Worm (Caenorhabditis elegans) whole organism, early embryonic: ENCODE results near the gene math-15.
"Not testable (repeated sequence)": the region's sequence is repeated elsewhere in the genome, so short reads cannot be mapped to it uniquely, and the experiment has no call there.

Source experiments
- B0310.2 ChIP-seq: sonication (generic microtip); optimal IDR thresholded peaks from 2 replicates; lab custom pipeline; 2016; ENCODE audit warnings: mild to moderate bottlenecking, missing genetic modification characterization, missing compliant biosample characterization
- F13C5.2 ChIP-seq: sonication (generic microtip); optimal IDR thresholded peaks from 2 replicates; lab custom pipeline; 2017; ENCODE audit warnings: mild to moderate bottlenecking, missing genetic modification characterization, inconsistent platforms, missing compliant biosample characterization
- aly-1 ChIP-seq: sonication (generic microtip); optimal IDR thresholded peaks from 2 replicates; lab custom pipeline; 2016; ENCODE audit warnings: missing genetic modification characterization, missing compliant biosample characterization
- ama-1 ChIP-seq: fragments of 150-350 bp; optimal IDR thresholded peaks from 2 replicates; lab custom pipeline; 2014
- ceh-13 ChIP-seq: fragments of 200-800 bp; sonication (Bioruptor generic); optimal IDR thresholded peaks from 2 replicates; lab custom pipeline; 2018; ENCODE audit warnings: mild to moderate bottlenecking, missing genetic modification characterization, missing compliant biosample characterization
- ceh-36 ChIP-seq: sonication (generic microtip); optimal IDR thresholded peaks from 2 replicates; lab custom pipeline; 2016; ENCODE audit warnings: missing genetic modification characterization, inconsistent platforms, missing compliant biosample characterization
- ets-7 ChIP-seq: sonication (generic microtip); optimal IDR thresholded peaks from 2 replicates; lab custom pipeline; 2016; ENCODE audit warnings: missing genotype, missing genetic modification characterization, missing compliant biosample characterization
- flt-1 ChIP-seq: fragments of 200-800 bp; sonication (Bioruptor generic); IDR thresholded peaks from 2 replicates; pipeline ENCODE4 v1.3.6; 2022; ENCODE audit warnings: missing genetic modification characterization, missing compliant biosample characterization
- hmbx-1 ChIP-seq: sonication (generic microtip); optimal IDR thresholded peaks from 2 replicates; lab custom pipeline; 2016; ENCODE audit warnings: mild to moderate bottlenecking, missing genetic modification characterization, missing compliant biosample characterization
- hmg-4 ChIP-seq: fragments of 200-800 bp; sonication (Bioruptor generic); optimal IDR thresholded peaks from 2 replicates; lab custom pipeline; 2018; ENCODE audit warnings: mild to moderate bottlenecking, missing genetic modification characterization, missing compliant biosample characterization
- hnd-1 ChIP-seq: sonication (generic microtip); optimal IDR thresholded peaks from 2 replicates; lab custom pipeline; 2016; ENCODE audit warnings: missing genetic modification characterization, missing compliant biosample characterization
- pes-1 ChIP-seq: fragments of 200-800 bp; sonication (Bioruptor generic); IDR thresholded peaks from 2 replicates; pipeline ENCODE4 v1.3.6; 2022; ENCODE audit warnings: missing genetic modification reagents, missing genetic modification characterization, missing compliant biosample characterization
- scrt-1 ChIP-seq: fragments of 200-800 bp; sonication (Bioruptor generic); IDR thresholded peaks from 2 replicates; pipeline ENCODE4 v1.3.6; 2022; ENCODE audit warnings: missing genetic modification characterization, missing compliant biosample characterization
- sea-1 ChIP-seq: fragments of 200-800 bp; sonication (Bioruptor generic); conservative IDR thresholded peaks from 2 replicates; pipeline ENCODE4 v1.3.6; 2022; ENCODE audit warnings: missing genetic modification characterization, missing compliant biosample characterization
- tbx-11 ChIP-seq: fragments of 200-800 bp; sonication (Bioruptor generic); IDR thresholded peaks from 2 replicates; pipeline ENCODE4 v1.3.6; 2022; ENCODE audit warnings: missing genetic modification characterization, missing compliant biosample characterization
- tbx-37 ChIP-seq: fragments of 200-800 bp; sonication (Bioruptor generic); conservative IDR thresholded peaks from 2 replicates; pipeline ENCODE4 v1.3.6; 2022; ENCODE audit warnings: missing genetic modification reagents, missing genetic modification characterization, missing compliant biosample characterization
- tra-4 ChIP-seq: sonication (generic microtip); optimal IDR thresholded peaks from 2 replicates; lab custom pipeline; 2017; ENCODE audit warnings: missing genetic modification characterization, missing compliant biosample characterization

Gene math-15

ce11 chrII:1865683-1866431 is at the start of gene math-15:
Gene math-15, plus strand, starts transcription at chrII:1866381.
- no peak for TF ChIP-seq flt-1

ce11 chrII:1818300-1818699 is 47.9 kb upstream of the math-15 start, which contains the start of gene fbxb-10:
Gene fbxb-10, minus strand, starts transcription at chrII:1818400.
- TF ChIP-seq scrt-1 (GFP tag; lab: Robert Waterston, UW), result no peak
- no peak for TF ChIP-seq sea-1 (GFP tag; lab: Robert Waterston, UW)
- TF ChIP-seq hmbx-1, result no peak
- no peak for TF ChIP-seq ets-7
- no peak for TF ChIP-seq aly-1
- no peak for TF ChIP-seq ceh-13 (GFP tag; lab: Kevin White, UChicago)
- no peak for TF ChIP-seq tra-4 (tag; lab: Kevin White, UChicago)
- no peak for TF ChIP-seq tbx-11
- TF ChIP-seq flt-1, result no peak
- no peak for TF ChIP-seq F13C5.2 (tag; lab: Kevin White, UChicago)
- no peak for TF ChIP-seq hnd-1 (tag; lab: Kevin White, UChicago)
- no peak for TF ChIP-seq B0310.2 (tag; lab: Kevin White, UChicago)
- TF ChIP-seq ama-1 (lab: Kevin White, UChicago), result no peak
- TF ChIP-seq tbx-37, result no peak

DNA sequence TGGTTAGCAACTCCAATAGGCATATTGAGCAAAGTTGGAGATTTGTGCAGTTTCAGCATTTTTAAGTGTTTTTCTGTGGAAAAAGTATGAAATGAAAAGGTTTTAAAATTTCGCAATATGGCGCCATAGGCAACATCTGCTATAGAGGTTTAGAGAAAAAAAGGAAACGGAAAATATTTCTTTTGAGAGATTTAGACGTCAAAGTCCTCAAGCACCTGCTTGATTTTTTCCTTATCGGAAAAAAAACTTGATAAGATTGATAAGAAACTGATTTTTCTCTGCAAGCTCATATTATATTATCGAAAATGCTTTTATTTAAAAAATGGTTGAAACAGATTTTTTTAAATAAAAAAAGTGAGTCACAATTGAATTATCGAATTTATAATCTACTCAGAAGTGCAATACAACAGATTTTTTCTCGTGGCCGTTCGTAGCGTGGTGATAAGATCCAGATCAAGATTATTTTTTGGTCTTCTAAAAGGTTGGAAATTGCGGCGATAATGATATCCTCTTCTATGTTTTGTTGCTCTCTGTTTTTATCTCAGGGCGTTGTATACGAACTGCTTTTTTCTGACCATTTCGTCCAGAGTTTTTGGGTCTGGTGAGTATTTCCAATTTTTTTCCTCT is 46.1 kb upstream of the math-15 start, which contains the start of gene fbxc-19:
Gene fbxc-19, plus strand, starts transcription at position 536 of the 627 bp plus-strand sequence.
- TF ChIP-seq pes-1 (GFP tag; lab: Robert Waterston, UW) (no peak; the same call in 1 of the 2 replicates), B0310.2 (tag; lab: Kevin White, UChicago) (no peak), flt-1 (no peak), F13C5.2 (tag; lab: Kevin White, UChicago) (no peak), ets-7 (no peak), ceh-13 (GFP tag; lab: Kevin White, UChicago) (no peak), hmg-4 (GFP tag; lab: Kevin White, UChicago) (no peak), tbx-37 (no peak), ama-1 (lab: Kevin White, UChicago) (no peak), hmbx-1 (no peak), aly-1 (no peak), tbx-11 (no peak), sea-1 (GFP tag; lab: Robert Waterston, UW) (no peak), tra-4 (tag; lab: Kevin White, UChicago) (no peak), ceh-36 (no peak), hnd-1 (tag; lab: Kevin White, UChicago) (no peak), scrt-1 (GFP tag; lab: Robert Waterston, UW) (no peak)

ce11 chrII:1820774-1821173 is 45.4 kb upstream of the math-15 start, which contains the start of gene fbxa-3:
Gene fbxa-3, minus strand, starts transcription at chrII:1820874.
- TF ChIP-seq ets-7 (no peak), ceh-36 (no peak), pes-1 (GFP tag; lab: Robert Waterston, UW) (no peak), hnd-1 (tag; lab: Kevin White, UChicago) (no peak), aly-1 (no peak), B0310.2 (tag; lab: Kevin White, UChicago) (no peak), hmbx-1 (no peak), sea-1 (GFP tag; lab: Robert Waterston, UW) (no peak), scrt-1 (GFP tag; lab: Robert Waterston, UW) (no peak), tbx-37 (no peak), hmg-4 (GFP tag; lab: Kevin White, UChicago) (no peak), F13C5.2 (tag; lab: Kevin White, UChicago) (no peak), tbx-11 (no peak), tra-4 (tag; lab: Kevin White, UChicago) (no peak), ceh-13 (GFP tag; lab: Kevin White, UChicago) (no peak), flt-1 (no peak), ama-1 (lab: Kevin White, UChicago) (no peak)

DNA sequence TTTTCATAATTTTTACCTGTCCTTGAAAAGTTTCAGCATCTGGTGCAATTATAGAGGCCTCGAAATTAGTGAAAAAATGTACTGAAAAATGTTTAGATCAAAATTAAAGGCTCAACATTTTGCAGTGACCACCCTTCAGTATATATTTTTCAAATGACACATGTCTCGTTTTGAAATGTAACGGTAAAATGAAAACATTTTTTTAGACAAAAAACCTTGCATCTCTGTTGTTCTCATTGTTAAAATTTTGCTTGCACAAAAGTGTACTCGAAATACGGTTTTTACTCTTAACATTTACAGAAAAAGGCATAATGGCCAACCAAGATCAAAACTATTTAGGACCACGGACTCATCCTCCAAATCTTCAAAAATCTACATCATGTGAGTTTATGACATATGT is 41.9 kb upstream of the math-15 start, which contains the start of gene math-41:
Gene math-41, plus strand, starts transcription at position 301 of the 400 bp plus-strand sequence.
- TF ChIP-seq ceh-13 (GFP tag; lab: Kevin White, UChicago); tbx-37; hmg-4 (GFP tag; lab: Kevin White, UChicago): not testable (repeated sequence)

DNA sequence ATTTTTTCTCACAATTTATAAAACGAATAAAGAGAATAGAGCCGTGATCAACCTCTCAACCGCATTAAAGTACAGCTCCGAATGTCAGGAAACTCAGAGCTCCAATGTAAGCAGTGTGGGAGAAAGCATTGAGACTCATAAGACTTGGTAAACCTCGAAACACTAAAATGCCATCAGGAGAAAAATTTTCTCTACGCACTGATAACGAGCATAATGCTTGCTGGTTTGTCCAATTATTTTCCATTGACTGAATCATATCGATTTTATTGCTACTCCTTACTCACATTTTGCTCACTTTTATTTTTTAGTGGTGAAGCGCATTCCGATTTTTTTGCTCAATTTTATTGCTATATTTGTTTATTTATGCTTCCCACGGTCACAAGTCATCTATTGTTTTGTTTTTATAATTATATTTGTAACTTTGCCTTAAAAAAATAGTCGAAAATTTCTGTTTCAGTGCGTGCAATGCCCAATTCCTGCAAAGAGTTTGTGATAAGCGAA is 35.9 kb upstream of the math-15 start, which contains the start of gene math-40:
Gene math-40, plus strand, starts transcription at position 451 of the 501 bp plus-strand sequence.
- TF ChIP-seq ceh-36, result no peak
- TF ChIP-seq ets-7, result no peak
- no peak for TF ChIP-seq hmg-4 (GFP tag; lab: Kevin White, UChicago)
- TF ChIP-seq F13C5.2 (tag; lab: Kevin White, UChicago), result no peak
- no peak for TF ChIP-seq flt-1
- TF ChIP-seq B0310.2 (tag; lab: Kevin White, UChicago), result no peak
- no peak for TF ChIP-seq hmbx-1
- no peak for TF ChIP-seq pes-1 (GFP tag; lab: Robert Waterston, UW)
- no peak for TF ChIP-seq tbx-37
- TF ChIP-seq aly-1, result no peak
- no peak for TF ChIP-seq scrt-1 (GFP tag; lab: Robert Waterston, UW)
- TF ChIP-seq hnd-1 (tag; lab: Kevin White, UChicago), result no peak

- TF ChIP-seq hmg-4 (GFP tag; lab: Kevin White, UChicago) (no peak), scrt-1 (GFP tag; lab: Robert Waterston, UW) (no peak), sea-1 (GFP tag; lab: Robert Waterston, UW) (no peak), aly-1 (no peak), B0310.2 (tag; lab: Kevin White, UChicago) (no peak), hnd-1 (tag; lab: Kevin White, UChicago) (no peak), tra-4 (tag; lab: Kevin White, UChicago) (no peak), tbx-37 (no peak), ceh-36 (no peak), flt-1 (no peak), tbx-11 (no peak), hmbx-1 (no peak), ets-7 (no peak)
Measured at ce11 chrII:1831883-1832388, 34.2 kb upstream of the math-15 start, which contains the start of gene math-39. Gene math-39, plus strand, starts transcription at chrII:1832338.
